Fruit fly (Drosophila melanogaster): Measurements from ENCODE around the gene SNRPG.

Gene SNRPG

dm6 chrX:16595411-16595810 lies 44.8 kb downstream of the SNRPG start:
- TF ChIP-seq CG14711 (tag; optimal IDR thresholded peaks at IDR 0.05) (no peak), CG1620 (GFP tag; optimal IDR thresholded peaks at IDR 0.05) (no peak), Hr96 (GFP tag; optimal IDR thresholded peaks at IDR 0.05) (no peak)

- TF ChIP-seq kay (GFP tag; ENCODE audit: borderline replicate concordance): no peak
- TF ChIP-seq CG14711 (tag; optimal IDR thresholded peaks at IDR 0.05): peak; percentile 15
- no peak for TF ChIP-seq pad (GFP tag; optimal IDR thresholded peaks at IDR 0.05)
- no peak for TF ChIP-seq CG5204 (GFP tag; optimal IDR thresholded peaks at IDR 0.05)
- no peak for TF ChIP-seq CG12768 (GFP tag; optimal IDR thresholded peaks at IDR 0.05)
- TF ChIP-seq CG33017 (tag; optimal IDR thresholded peaks at IDR 0.05): no peak
- TF ChIP-seq Hr96 (GFP tag; optimal IDR thresholded peaks at IDR 0.05): no peak
- no peak for TF ChIP-seq Crg-1 (GFP tag; optimal IDR thresholded peaks at IDR 0.05)
- TF ChIP-seq cic (GFP tag; optimal IDR thresholded peaks at IDR 0.05): no peak
- TF ChIP-seq Mnt (GFP tag; optimal IDR thresholded peaks at IDR 0.05): peak; percentile 26
- peak; percentile 40 for TF ChIP-seq bab1 (GFP tag; optimal IDR thresholded peaks at IDR 0.05)
- TF ChIP-seq tj (GFP tag; optimal IDR thresholded peaks at IDR 0.05): no peak
- no peak for TF ChIP-seq CG7045 (GFP tag; optimal IDR thresholded peaks at IDR 0.05)
- TF ChIP-seq CG7101 (tag; optimal IDR thresholded peaks at IDR 0.05): no peak
- no peak for TF ChIP-seq cnc (optimal IDR thresholded peaks at IDR 0.05)
- peak; percentile 34 for TF ChIP-seq CG11617 (GFP tag; optimal IDR thresholded peaks at IDR 0.05)
- TF ChIP-seq toe (GFP tag; optimal IDR thresholded peaks at IDR 0.05): no peak
- TF ChIP-seq CG1620 (GFP tag; optimal IDR thresholded peaks at IDR 0.05): no peak
Observed at dm6 chrX:16593418-16593817, 46.8 kb downstream of the SNRPG start, which contains the start of the genes SMC3 and Ubc7. Gene SMC3, minus strand, starts transcription at chrX:16593439. Gene Ubc7, plus strand, starts transcription at chrX:16593677.

All from whole organism, adult.